Worm (Caenorhabditis elegans): Measurements from ENCODE around the gene F58H1.3.
A peak's percentile ranks its signal among the peaks of the same experiment; 100 is the strongest.

F58H1.3 gene

DNA sequence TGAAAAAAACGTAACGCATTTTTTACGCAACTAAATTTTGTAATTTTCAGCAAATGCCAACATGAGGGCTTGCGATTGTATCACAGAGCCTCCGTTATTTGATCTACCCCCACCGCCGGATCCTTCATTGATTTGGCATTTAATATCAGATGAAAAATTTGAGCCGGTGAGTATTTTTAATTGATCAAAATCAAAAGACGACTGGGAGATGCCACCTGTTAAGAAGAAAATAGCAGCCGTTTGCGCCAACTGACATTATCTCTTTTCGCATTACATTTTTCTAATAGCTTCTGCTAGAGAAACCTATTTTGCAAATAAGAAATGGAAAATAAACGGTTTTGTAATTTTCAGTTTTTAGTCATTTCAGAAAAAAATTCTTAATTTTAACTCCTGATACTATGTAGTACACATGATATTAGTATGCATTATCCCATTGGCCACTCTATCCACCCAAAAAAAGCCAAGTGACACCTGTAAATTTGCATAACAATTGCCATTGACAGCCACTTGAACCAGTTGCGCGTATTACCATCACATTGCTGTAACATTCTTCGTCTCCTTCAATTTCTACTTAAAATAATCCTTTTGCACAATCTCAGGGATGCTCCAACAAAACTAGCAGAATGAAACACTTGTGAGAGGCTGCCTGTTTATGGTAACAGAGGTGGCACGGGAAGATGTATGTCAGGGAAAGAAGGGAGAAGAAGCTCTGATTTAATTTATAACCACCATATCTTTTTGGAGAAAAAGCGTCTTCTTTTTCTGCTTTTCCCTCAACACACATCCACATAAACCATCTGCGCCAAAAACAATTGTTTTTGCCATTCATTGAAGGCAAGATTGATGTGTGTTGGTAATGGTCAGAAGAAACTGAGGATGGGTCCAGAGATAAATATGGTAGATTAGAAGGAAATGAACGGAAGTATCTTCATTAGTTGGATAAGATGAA, 24.8 kb downstream of the F58H1.3 start, which contains the start of gene F58H1.5:
TSS of gene F58H1.5 (plus strand) at position 51 of the 949 bp plus-strand sequence.
- TF ChIP-seq ama-1 (optimal IDR thresholded peaks at IDR 0.05) = peak; percentile 44
- TF ChIP-seq hmbx-1 (tag; optimal IDR thresholded peaks at IDR 0.05) = no peak
- TF ChIP-seq ets-7 (tag; optimal IDR thresholded peaks at IDR 0.05) = no peak

DNA sequence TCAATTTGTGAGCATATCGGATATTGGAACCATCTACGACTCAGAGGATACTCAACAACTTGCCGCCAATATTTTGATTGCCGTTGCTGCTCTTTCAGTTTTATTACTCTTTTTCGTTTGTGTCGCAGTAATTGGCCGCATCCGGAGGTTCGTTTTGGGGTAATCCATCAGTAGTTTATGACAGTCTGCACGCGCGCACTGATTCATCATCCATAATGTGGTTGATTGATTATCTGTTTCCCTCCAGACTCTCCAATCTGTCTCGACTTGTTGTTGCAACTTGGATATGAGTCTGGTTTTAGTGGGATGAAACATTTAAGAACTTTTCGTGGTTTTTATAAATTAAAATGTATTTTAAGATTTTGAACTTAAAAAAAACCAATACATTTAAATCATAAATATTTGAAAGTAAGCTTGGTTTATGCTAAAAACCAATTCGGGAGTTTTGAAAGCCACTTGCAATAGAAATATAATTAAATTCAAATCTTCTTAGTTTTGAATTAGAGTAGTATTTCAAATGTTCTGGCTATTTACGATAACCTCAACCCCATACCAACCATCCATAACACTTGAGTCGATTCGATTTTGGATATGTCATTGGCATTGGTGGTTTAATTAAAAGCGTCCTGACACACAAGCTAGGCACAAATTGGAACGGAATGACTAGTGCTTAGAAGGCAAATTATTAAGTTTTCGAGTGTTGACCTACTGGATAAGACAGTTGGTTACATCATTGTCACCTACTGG, 26.5 kb downstream of the F58H1.3 start:
- no peak for TF ChIP-seq hmg-4 (GFP tag; optimal IDR thresholded peaks at IDR 0.05)

DNA sequence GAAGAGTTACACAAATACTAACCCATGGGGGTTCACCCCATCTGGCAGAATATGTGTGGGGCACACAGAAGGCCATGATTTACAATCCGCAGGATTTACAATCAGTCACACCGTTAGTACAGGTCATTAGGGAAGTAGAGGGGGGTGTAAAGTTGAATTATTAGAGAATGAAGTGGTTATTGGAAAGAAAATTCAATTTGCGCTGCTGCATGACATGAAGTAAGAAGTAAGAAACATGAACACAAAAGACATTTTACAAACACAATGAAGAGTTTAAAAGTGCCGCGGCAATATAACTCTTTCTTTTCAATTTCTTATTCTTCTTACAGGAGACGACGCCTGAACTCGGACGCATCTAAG, 27.0 kb downstream of the F58H1.3 start:
- TF ChIP-seq pes-1 (GFP tag; IDR thresholded peaks at IDR 0.05) (0 out of 2 replicates have a peak, but pooled peaks have one; percentile 31), aly-1 (tag; optimal IDR thresholded peaks at IDR 0.05) (no peak), ets-7 (tag; optimal IDR thresholded peaks at IDR 0.05) (no peak), tbx-37 (GFP tag; conservative IDR thresholded peaks at IDR 0.05) (no peak), F13C5.2 (tag; optimal IDR thresholded peaks at IDR 0.05) (no peak), B0310.2 (tag; optimal IDR thresholded peaks at IDR 0.05) (peak; percentile 18), hnd-1 (tag; optimal IDR thresholded peaks at IDR 0.05) (no peak), flt-1 (GFP tag; IDR thresholded peaks at IDR 0.05) (no peak), ceh-36 (tag; optimal IDR thresholded peaks at IDR 0.05) (no peak), sea-1 (GFP tag; conservative IDR thresholded peaks at IDR 0.05) (no peak), tbx-11 (GFP tag; IDR thresholded peaks at IDR 0.05) (no peak)

DNA sequence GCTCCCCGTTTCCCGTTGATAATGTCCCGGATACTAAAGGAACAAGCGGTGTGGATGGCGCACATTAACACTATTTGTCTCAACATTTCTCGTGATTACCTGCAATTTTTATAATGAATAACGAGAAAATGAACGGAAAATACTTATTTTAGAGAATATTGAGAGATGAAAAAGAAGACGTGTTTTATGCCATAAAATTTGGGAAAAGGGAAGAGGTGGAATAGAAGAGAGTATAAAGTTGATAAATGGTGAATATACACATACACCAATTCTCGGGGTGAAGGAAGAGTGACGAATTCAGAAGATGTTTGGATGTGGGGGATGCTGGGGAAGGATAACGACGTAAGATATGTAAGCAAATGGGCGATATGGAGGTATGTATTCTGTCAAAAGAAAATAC, 30.9 kb downstream of the F58H1.3 start, which contains the start of gene F58H1.7:
TSS of gene F58H1.7 (minus strand) at position 101 of the 400 bp plus-strand sequence.
- TF ChIP-seq sea-1 (GFP tag; conservative IDR thresholded peaks at IDR 0.05) (no peak), ets-7 (tag; optimal IDR thresholded peaks at IDR 0.05) (no peak), hmg-4 (GFP tag; optimal IDR thresholded peaks at IDR 0.05) (no peak), ceh-36 (tag; optimal IDR thresholded peaks at IDR 0.05) (no peak), B0310.2 (tag; optimal IDR thresholded peaks at IDR 0.05) (no peak), ceh-13 (GFP tag; optimal IDR thresholded peaks at IDR 0.05) (no peak), scrt-1 (GFP tag; IDR thresholded peaks at IDR 0.05) (no peak), hmbx-1 (tag; optimal IDR thresholded peaks at IDR 0.05) (no peak), flt-1 (GFP tag; IDR thresholded peaks at IDR 0.05) (no peak), pes-1 (GFP tag; IDR thresholded peaks at IDR 0.05) (no peak), tra-4 (tag; optimal IDR thresholded peaks at IDR 0.05) (no peak), hnd-1 (tag; optimal IDR thresholded peaks at IDR 0.05) (no peak), aly-1 (tag; optimal IDR thresholded peaks at IDR 0.05) (no peak), ama-1 (optimal IDR thresholded peaks at IDR 0.05) (no peak), tbx-37 (GFP tag; conservative IDR thresholded peaks at IDR 0.05) (no peak)

DNA sequence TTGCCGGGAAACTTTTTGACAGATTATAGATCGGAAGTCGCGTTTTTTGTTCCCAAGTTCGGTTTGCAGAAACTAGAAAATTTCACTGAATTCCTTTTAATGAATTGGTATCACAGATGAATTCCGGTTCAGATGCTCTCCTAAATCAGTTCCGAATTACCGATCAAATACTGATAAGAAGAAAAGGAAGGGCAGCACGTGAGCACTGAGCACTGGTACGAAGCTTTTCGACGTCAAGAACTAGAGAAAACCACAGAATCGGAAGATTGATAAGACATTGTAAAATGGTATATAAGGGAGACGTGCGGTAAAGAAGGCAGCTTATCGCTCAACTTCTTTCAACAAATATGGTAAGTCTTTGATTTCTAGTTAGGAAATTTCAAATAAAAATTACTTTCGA, 41.5 kb downstream of the F58H1.3 start, which contains the start of gene cpr-1:
TSS of gene cpr-1 (plus strand) at position 319 of the 400 bp plus-strand sequence.
- TF ChIP-seq ceh-13 (GFP tag; optimal IDR thresholded peaks at IDR 0.05) = no peak
- TF ChIP-seq ama-1 (optimal IDR thresholded peaks at IDR 0.05) = no peak
- TF ChIP-seq flt-1 (GFP tag; IDR thresholded peaks at IDR 0.05) = no peak
- no peak for TF ChIP-seq B0310.2 (tag; optimal IDR thresholded peaks at IDR 0.05)
- no peak for TF ChIP-seq sea-1 (GFP tag; conservative IDR thresholded peaks at IDR 0.05)
- TF ChIP-seq tbx-11 (GFP tag; IDR thresholded peaks at IDR 0.05) = no peak
- no peak for TF ChIP-seq pes-1 (GFP tag; IDR thresholded peaks at IDR 0.05)
- TF ChIP-seq tbx-37 (GFP tag; conservative IDR thresholded peaks at IDR 0.05) = no peak
- TF ChIP-seq ceh-36 (tag; optimal IDR thresholded peaks at IDR 0.05) = no peak
- TF ChIP-seq hnd-1 (tag; optimal IDR thresholded peaks at IDR 0.05) = no peak
- TF ChIP-seq ets-7 (tag; optimal IDR thresholded peaks at IDR 0.05) = no peak
- no peak for TF ChIP-seq scrt-1 (GFP tag; IDR thresholded peaks at IDR 0.05)

DNA sequence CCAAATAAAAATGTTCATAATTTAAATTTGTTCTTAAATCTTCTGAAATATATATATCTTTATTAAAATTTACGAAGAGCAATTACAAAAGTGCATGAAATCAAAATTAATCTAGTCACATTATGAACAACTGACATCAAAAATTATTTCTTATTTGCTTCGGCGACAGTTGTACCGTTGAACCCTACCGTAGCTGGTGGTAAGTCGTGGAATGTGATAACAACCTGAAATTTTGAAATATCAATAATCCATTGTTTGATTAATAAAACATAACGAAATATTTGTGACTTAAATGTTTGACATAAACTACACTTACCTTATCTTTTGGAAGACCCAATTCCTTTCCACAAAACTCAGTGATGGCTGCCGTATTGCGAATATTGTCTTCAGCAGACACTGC, 43.0 kb downstream of the F58H1.3 start:
- no peak for TF ChIP-seq ceh-13 (GFP tag; optimal IDR thresholded peaks at IDR 0.05)
- TF ChIP-seq ets-7 (tag; optimal IDR thresholded peaks at IDR 0.05) = no peak
- no peak for TF ChIP-seq tbx-37 (GFP tag; conservative IDR thresholded peaks at IDR 0.05)
- TF ChIP-seq hmbx-1 (tag; optimal IDR thresholded peaks at IDR 0.05) = no peak
- TF ChIP-seq hmg-4 (GFP tag; optimal IDR thresholded peaks at IDR 0.05) = no peak
- TF ChIP-seq scrt-1 (GFP tag; IDR thresholded peaks at IDR 0.05) = no peak
- no peak for TF ChIP-seq F13C5.2 (tag; optimal IDR thresholded peaks at IDR 0.05)

DNA sequence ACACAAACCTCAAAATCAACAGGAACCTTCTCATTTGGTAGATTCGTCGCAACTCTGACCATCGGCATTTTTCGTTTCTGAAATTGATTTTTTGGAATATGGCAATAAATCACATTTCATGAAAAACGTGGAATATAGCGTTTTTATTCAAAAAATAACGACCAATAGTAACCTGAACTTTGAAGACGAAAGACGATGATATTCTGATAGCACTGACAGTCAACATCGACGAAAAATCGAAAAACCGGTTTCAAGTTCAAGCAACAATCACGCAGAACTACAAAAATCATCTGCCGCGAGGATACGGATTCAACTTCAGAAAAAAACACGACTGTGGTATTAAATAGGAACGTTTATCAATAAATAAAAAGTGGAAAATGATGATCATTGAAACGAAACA, 44.4 kb downstream of the F58H1.3 start, which contains the start of gene mif-2:
TSS of gene mif-2 (minus strand) at position 281 of the 400 bp plus-strand sequence.
- peak; percentile 28 for TF ChIP-seq ama-1 (optimal IDR thresholded peaks at IDR 0.05)
- no peak for TF ChIP-seq sea-1 (GFP tag; conservative IDR thresholded peaks at IDR 0.05)

Data from whole organism, early embryonic.